Fruit fly (Drosophila melanogaster): Measurements from ENCODE around the gene Tdh.
A peak's percentile ranks its signal among the peaks of the same experiment; 100 is the strongest.

Gene Tdh

dm6 chr3L:20516519-20517178 is 49.9 kb downstream of the Tdh start:
- TF ChIP-seq Asciz (GFP tag; optimal IDR thresholded peaks at IDR 0.05) (no peak), CG12104 (GFP tag; optimal IDR thresholded peaks at IDR 0.05) (no peak), esg (GFP tag; conservative IDR thresholded peaks at IDR 0.05) (peak; percentile 36; the same call in 1 of the 2 replicates), cad (GFP tag; optimal IDR thresholded peaks at IDR 0.05) (peak; percentile 90), CG12155 (GFP tag; optimal IDR thresholded peaks at IDR 0.05) (peak; percentile 39), Sox100B (GFP tag; optimal IDR thresholded peaks at IDR 0.05) (peak; percentile 57), Dbx (GFP tag; IDR thresholded peaks at IDR 0.05) (no peak), jumu (GFP tag; optimal IDR thresholded peaks at IDR 0.05) (no peak), crp (GFP tag; optimal IDR thresholded peaks at IDR 0.05) (no peak), grn (GFP tag; optimal IDR thresholded peaks at IDR 0.05) (peak; percentile 69), Ravus (GFP tag; IDR thresholded peaks at IDR 0.05) (no peak), tio (GFP tag; optimal IDR thresholded peaks at IDR 0.05) (peak; percentile 4), CG17186 (GFP tag; optimal IDR thresholded peaks at IDR 0.05) (no peak), Ssrp (tag; optimal IDR thresholded peaks at IDR 0.05) (peak; percentile 51), bbx (GFP tag; IDR thresholded peaks at IDR 0.05; ENCODE audit: partially characterized antibody) (0 out of 2 replicates have a peak, but pooled peaks have one; percentile 18), chinmo (GFP tag; IDR thresholded peaks at IDR 0.05; ENCODE audit: partially characterized antibody) (peak; percentile 73; the same call in 1 of the 4 replicates), Fer3 (tag; optimal IDR thresholded peaks at IDR 0.05) (peak; percentile 28), bigmax (GFP tag; optimal IDR thresholded peaks at IDR 0.05) (no peak), CG3065 (GFP tag; optimal IDR thresholded peaks at IDR 0.05) (no peak), amos (GFP tag; IDR thresholded peaks at IDR 0.05; ENCODE audit: partially characterized antibody) (peak; percentile 31; the same call in 1 of the 2 replicates), twi (tag; optimal IDR thresholded peaks at IDR 0.05) (peak; percentile 83), trem (tag; optimal IDR thresholded peaks at IDR 0.05) (peak; percentile 29), gem (tag; optimal IDR thresholded peaks at IDR 0.05) (peak; percentile 75), CG4854 (GFP tag; optimal IDR thresholded peaks at IDR 0.05) (no peak), CG9727 (GFP tag; optimal IDR thresholded peaks at IDR 0.05) (no peak), CG6683 (GFP tag; optimal IDR thresholded peaks at IDR 0.05) (no peak), ro (GFP tag; IDR thresholded peaks at IDR 0.05) (no peak), MTF-1 (GFP tag; optimal IDR thresholded peaks at IDR 0.05; ENCODE audit: borderline replicate concordance) (no peak), lov (optimal IDR thresholded peaks at IDR 0.05) (no peak), lov (GFP tag; IDR thresholded peaks at IDR 0.05) (no peak), CG30431 (GFP tag; optimal IDR thresholded peaks at IDR 0.05) (no peak), dmrt11E (tag; optimal IDR thresholded peaks at IDR 0.05) (peak; percentile 51), run (tag; optimal IDR thresholded peaks at IDR 0.05) (peak; percentile 30), Hmr (GFP tag; optimal IDR thresholded peaks at IDR 0.05) (peak; percentile 48), Nf-YA (GFP tag; IDR thresholded peaks at IDR 0.05) (no peak), CG31388 (GFP tag; optimal IDR thresholded peaks at IDR 0.05) (no peak), Taf1 (GFP tag; IDR thresholded peaks at IDR 0.05) (0 out of 2 replicates have a peak, but pooled peaks have one; percentile 8), Blimp-1 (GFP tag; optimal IDR thresholded peaks at IDR 0.05) (peak; percentile 52), zen (tag; optimal IDR thresholded peaks at IDR 0.05) (no peak), E2f2 (GFP tag; IDR thresholded peaks at IDR 0.05) (no peak; the same call in 1 of the 2 replicates), CG3847 (GFP tag; IDR thresholded peaks at IDR 0.05) (no peak), dmrt99B (tag; optimal IDR thresholded peaks at IDR 0.05) (peak; percentile 41), Max (GFP tag; optimal IDR thresholded peaks at IDR 0.05) (no peak), lola (GFP tag; optimal IDR thresholded peaks at IDR 0.05) (peak in 1 of 3 experiments; percentile 46), CG12391 (tag; optimal IDR thresholded peaks at IDR 0.05) (peak; percentile 61), CG1792 (GFP tag; optimal IDR thresholded peaks at IDR 0.05) (no peak), CG6254 (GFP tag; optimal IDR thresholded peaks at IDR 0.05) (peak; percentile 30), CoRest (tag; optimal IDR thresholded peaks at IDR 0.05) (peak; percentile 52)
